Fruit fly (Drosophila melanogaster) whole organism, embryonic: ENCODE measurements around the gene Fbw5.

Experiments used
- Abd-B ChIP-seq: fragments of 200-800 bp; sonication (Bioruptor generic); optimal IDR thresholded peaks from 2 replicates; lab custom pipeline; 2018; ENCODE audit warnings: missing biosample characterization, mild to moderate bottlenecking, missing genetic modification characterization, moderate library complexity
- Blimp-1 ChIP-seq: fragments of 200-800 bp; sonication (Bioruptor generic); optimal IDR thresholded peaks from 3 replicates; lab custom pipeline; 2018; ENCODE audit warnings: missing biosample characterization, missing genetic modification characterization, mild to moderate bottlenecking, moderate library complexity, missing genetic modification reagents
- CG11093 ChIP-seq: fragments of 200-800 bp; sonication (Bioruptor generic); IDR thresholded peaks from 3 replicates; pipeline ENCODE4 v1.3.6; 2022; ENCODE audit warnings: missing biosample characterization, missing genetic modification characterization
- CG12942 ChIP-seq: fragments of 200-800 bp; sonication (Bioruptor generic); optimal IDR thresholded peaks from 3 replicates; lab custom pipeline; 2016; ENCODE audit warnings: missing biosample characterization, missing genetic modification characterization
- CG15601 ChIP-seq: fragments of 200-800 bp; sonication (Bioruptor generic); optimal IDR thresholded peaks from 3 replicates; lab custom pipeline; 2019; ENCODE audit warnings: missing biosample characterization, mild to moderate bottlenecking, missing genetic modification characterization, moderate library complexity
- CG1603 ChIP-seq: fragments of 200-800 bp; sonication (Bioruptor generic); optimal IDR thresholded peaks from 2 replicates; lab custom pipeline; 2019; ENCODE audit warnings: missing biosample characterization, mild to moderate bottlenecking, missing genetic modification characterization, moderate library complexity
- CG16779 ChIP-seq: fragments of 200-800 bp; sonication (Bioruptor generic); IDR thresholded peaks from 2 replicates; pipeline ENCODE4 v1.3.6; 2022; ENCODE audit warnings: missing biosample characterization, missing genetic modification characterization
- CG17359 ChIP-seq: fragments of 200-800 bp; sonication (Bioruptor generic); optimal IDR thresholded peaks from 3 replicates; lab custom pipeline; 2018; ENCODE audit warnings: missing biosample characterization, mild to moderate bottlenecking, missing genetic modification characterization, moderate library complexity
- CG17361 ChIP-seq: fragments of 200-800 bp; sonication (Bioruptor generic); IDR thresholded peaks from 3 replicates; pipeline ENCODE4 v1.3.6; 2022; ENCODE audit warnings: missing biosample characterization, missing genetic modification characterization
- CG17385 ChIP-seq: fragments of 200-800 bp; sonication (Bioruptor generic); optimal IDR thresholded peaks from 3 replicates; lab custom pipeline; 2018; ENCODE audit warnings: missing biosample characterization, mild to moderate bottlenecking, missing genetic modification characterization
- CG17829 ChIP-seq: fragments of 200-800 bp; optimal IDR thresholded peaks from 2 replicates; lab custom pipeline; 2019; ENCODE audit warnings: missing biosample characterization, mild to moderate bottlenecking, missing genetic modification characterization, moderate library complexity
- CG1792 ChIP-seq: fragments of 200-800 bp; sonication (Bioruptor generic); optimal IDR thresholded peaks from 2 replicates; lab custom pipeline; 2016; ENCODE audit warnings: missing biosample characterization, missing genetic modification characterization
- CG2712 ChIP-seq: fragments of 200-800 bp; optimal IDR thresholded peaks from 3 replicates; lab custom pipeline; 2019; ENCODE audit warnings: missing biosample characterization, mild to moderate bottlenecking, missing genetic modification characterization, moderate library complexity
- CG31441 ChIP-seq: fragments of 200-800 bp; sonication (Bioruptor generic); IDR thresholded peaks from 2 replicates; pipeline ENCODE4 v1.3.6; 2022; ENCODE audit warnings: missing biosample characterization, missing genetic modification characterization
- CG34224 ChIP-seq: fragments of 200-800 bp; sonication (Bioruptor generic); IDR thresholded peaks from 3 replicates; pipeline ENCODE4 v1.3.6; 2022; ENCODE audit warnings: missing biosample characterization, missing genetic modification characterization; ENCODE audit not compliant: partially characterized antibody
- CG6689 ChIP-seq: fragments of 200-800 bp; sonication (Bioruptor generic); IDR thresholded peaks from 2 replicates; pipeline ENCODE4 v1.3.6; 2022; ENCODE audit warnings: missing biosample characterization, missing genetic modification characterization
- CG6765 ChIP-seq: fragments of 200-800 bp; sonication (Bioruptor generic); optimal IDR thresholded peaks from 3 replicates; lab custom pipeline; 2017; ENCODE audit warnings: missing biosample characterization, mild to moderate bottlenecking, missing genetic modification characterization
- CG6813 ChIP-seq: fragments of 200-800 bp; sonication (Bioruptor generic); optimal IDR thresholded peaks from 2 replicates; lab custom pipeline; 2017; ENCODE audit warnings: missing biosample characterization, missing genetic modification characterization, mild to moderate bottlenecking, moderate library complexity, missing genetic modification reagents
- CG7928 ChIP-seq: fragments of 200-800 bp; sonication (Bioruptor generic); optimal IDR thresholded peaks from 2 replicates; lab custom pipeline; 2017; ENCODE audit warnings: missing biosample characterization, mild to moderate bottlenecking, missing genetic modification characterization
- CG8089 ChIP-seq: fragments of 200-800 bp; sonication (Bioruptor generic); optimal IDR thresholded peaks from 3 replicates; lab custom pipeline; 2016; ENCODE audit warnings: missing biosample characterization, missing genetic modification characterization
- CG8765 ChIP-seq: fragments of 200-800 bp; sonication (Bioruptor generic); IDR thresholded peaks from 2 replicates; pipeline ENCODE4 v1.3.6; 2022; ENCODE audit warnings: missing biosample characterization, missing genetic modification characterization
- CG8944 ChIP-seq: fragments of 200-800 bp; sonication (Bioruptor generic); optimal IDR thresholded peaks from 3 replicates; lab custom pipeline; 2016; ENCODE audit warnings: missing biosample characterization, missing genetic modification characterization
- CG9215 ChIP-seq: fragments of 200-800 bp; sonication (Bioruptor generic); IDR thresholded peaks from 2 replicates; pipeline ENCODE4 v1.3.6; 2022; ENCODE audit warnings: missing biosample characterization, missing genetic modification characterization
- CrebB ChIP-seq: fragments of 200-800 bp; sonication (Bioruptor generic); optimal IDR thresholded peaks from 3 replicates; lab custom pipeline; 2018; ENCODE audit warnings: missing biosample characterization, mild to moderate bottlenecking, missing genetic modification characterization
- HHEX ChIP-seq: fragments of 200-800 bp; sonication (Bioruptor generic); optimal IDR thresholded peaks from 3 replicates; lab custom pipeline; 2017; ENCODE audit warnings: missing biosample characterization, mild to moderate bottlenecking, missing genetic modification characterization, missing genetic modification reagents
- Hmr ChIP-seq: fragments of 200-800 bp; sonication (Bioruptor generic); optimal IDR thresholded peaks from 3 replicates; lab custom pipeline; 2017; ENCODE audit warnings: mild to moderate bottlenecking, missing biosample characterization, missing genetic modification reagents, missing genetic modification characterization
- Mes4 ChIP-seq: fragments of 200-800 bp; sonication (Bioruptor generic); optimal IDR thresholded peaks from 2 replicates; lab custom pipeline; 2016; ENCODE audit warnings: missing biosample characterization, missing genetic modification characterization
- NFAT ChIP-seq: fragments of 200-800 bp; sonication (Bioruptor generic); IDR thresholded peaks from 2 replicates; pipeline ENCODE4 v1.3.6; 2022; ENCODE audit warnings: missing biosample characterization, missing genetic modification characterization
- NfI ChIP-seq: fragments of 200-800 bp; sonication (Bioruptor generic); optimal IDR thresholded peaks from 3 replicates; lab custom pipeline; 2018; ENCODE audit warnings: missing biosample characterization, mild to moderate bottlenecking, missing genetic modification characterization, moderate library complexity
- Ssrp ChIP-seq: fragments of 200-800 bp; sonication (Bioruptor generic); optimal IDR thresholded peaks from 2 replicates; lab custom pipeline; 2018; ENCODE audit warnings: missing biosample characterization, mild to moderate bottlenecking, missing genetic modification characterization, moderate library complexity
- Taf1 ChIP-seq: fragments of 200-800 bp; sonication (Bioruptor generic); IDR thresholded peaks from 2 replicates; pipeline ENCODE4 v1.3.6; 2022; ENCODE audit warnings: missing biosample characterization, missing genetic modification characterization
- az2 ChIP-seq: fragments of 200-800 bp; sonication (Bioruptor generic); optimal IDR thresholded peaks from 3 replicates; lab custom pipeline; 2016; ENCODE audit warnings: missing biosample characterization, missing genetic modification characterization
- cas ChIP-seq: fragments of 200-800 bp; sonication (Bioruptor generic); IDR thresholded peaks from 2 replicates; pipeline ENCODE4 v1.3.6; 2022; ENCODE audit warnings: missing biosample characterization, missing genetic modification characterization
- corto ChIP-seq: fragments of 200-800 bp; sonication (Bioruptor generic); optimal IDR thresholded peaks from 2 replicates; lab custom pipeline; 2016; ENCODE audit warnings: missing biosample characterization, mild to moderate bottlenecking, missing genetic modification characterization, moderate library complexity
- dmrt99B ChIP-seq: fragments of 200-800 bp; sonication (Bioruptor generic); optimal IDR thresholded peaks from 2 replicates; lab custom pipeline; 2018; ENCODE audit warnings: missing biosample characterization, mild to moderate bottlenecking, missing genetic modification characterization, moderate library complexity
- gce ChIP-seq: fragments of 200-800 bp; sonication (Bioruptor generic); IDR thresholded peaks from 3 replicates; pipeline ENCODE4 v1.3.6; 2022; ENCODE audit warnings: missing biosample characterization, missing genetic modification characterization
- h ChIP-seq: fragments of >200 bp; optimal IDR thresholded peaks from 2 replicates; lab custom pipeline; 2017
- lab ChIP-seq: fragments of 200-800 bp; sonication (Bioruptor generic); optimal IDR thresholded peaks from 3 replicates; lab custom pipeline; 2017; ENCODE audit warnings: missing biosample characterization, missing genetic modification characterization, mild to moderate bottlenecking, moderate library complexity, missing genetic modification reagents
- mirr ChIP-seq: fragments of 200-800 bp; sonication (Bioruptor generic); optimal IDR thresholded peaks from 3 replicates; lab custom pipeline; 2018; ENCODE audit warnings: missing biosample characterization, mild to moderate bottlenecking, missing genetic modification characterization
- nmo ChIP-seq: fragments of 200-800 bp; sonication (Bioruptor generic); optimal IDR thresholded peaks from 2 replicates; lab custom pipeline; 2018; ENCODE audit warnings: missing biosample characterization, mild to moderate bottlenecking, missing genetic modification characterization, moderate library complexity
- nom ChIP-seq: fragments of 200-800 bp; sonication (Bioruptor generic); optimal IDR thresholded peaks from 2 replicates; lab custom pipeline; 2017; ENCODE audit warnings: missing biosample characterization, missing genetic modification characterization, mild to moderate bottlenecking, moderate library complexity, missing genetic modification reagents
- phol ChIP-seq: fragments of 200-800 bp; sonication (Bioruptor generic); optimal IDR thresholded peaks from 3 replicates; lab custom pipeline; 2018; ENCODE audit warnings: missing biosample characterization, mild to moderate bottlenecking, missing genetic modification characterization, moderate library complexity
- ro ChIP-seq: fragments of 200-800 bp; sonication (Bioruptor generic); IDR thresholded peaks from 2 replicates; pipeline ENCODE4 v1.3.6; 2022; ENCODE audit warnings: missing biosample characterization, missing genetic modification characterization
- seq ChIP-seq: fragments of 200-800 bp; sonication (Bioruptor generic); IDR thresholded peaks from 2 replicates; pipeline ENCODE4 v1.3.6; 2022; ENCODE audit warnings: missing biosample characterization, missing genetic modification characterization
- sima ChIP-seq: fragments of 200-800 bp; sonication (Bioruptor generic); optimal IDR thresholded peaks from 2 replicates; lab custom pipeline; 2016; ENCODE audit warnings: missing biosample characterization, missing genetic modification characterization
- sisA ChIP-seq: fragments of 200-800 bp; sonication (Bioruptor generic); IDR thresholded peaks from 2 replicates; pipeline ENCODE4 v1.3.6; 2022; ENCODE audit warnings: missing biosample characterization, missing genetic modification characterization
- sqz ChIP-seq: fragments of 200-800 bp; sonication (Bioruptor generic); optimal IDR thresholded peaks from 3 replicates; lab custom pipeline; 2018; ENCODE audit warnings: missing biosample characterization, mild to moderate bottlenecking, missing genetic modification characterization
- tgo ChIP-seq: fragments of 200-800 bp; sonication (Bioruptor generic); IDR thresholded peaks from 3 replicates; pipeline ENCODE4 v1.3.6; 2022; ENCODE audit warnings: missing biosample characterization, missing genetic modification characterization
- tll ChIP-seq, 2 experiments: fragments of 200-800 bp in 1 of 2; fragments of >200 bp in 1 of 2; sonication (Bioruptor generic) in 1 of 2; optimal IDR thresholded peaks; 2 replicates each; lab custom pipeline; 2017 to 2019; ENCODE audit warnings: missing biosample characterization in 2 of 2, missing genetic modification characterization in 2 of 2, mild to moderate bottlenecking in 1 of 2, moderate library complexity in 1 of 2
- vfl ChIP-seq: fragments of 200-800 bp; sonication (Bioruptor generic); optimal IDR thresholded peaks from 2 replicates; lab custom pipeline; 2016; ENCODE audit warnings: missing biosample characterization, missing genetic modification characterization
- zen ChIP-seq: fragments of 200-800 bp; sonication (Bioruptor generic); optimal IDR thresholded peaks from 3 replicates; lab custom pipeline; 2018; ENCODE audit warnings: missing biosample characterization, mild to moderate bottlenecking, missing genetic modification characterization, moderate library complexity

Gene Fbw5

dm6 chr2L:6022793-6023192 lies 43.0 kb downstream of the Fbw5 start (continued):
- TF ChIP-seq CrebB, result no peak
- TF ChIP-seq cas (GFP tag; lab: Robert Waterston, UW), result no peak
- TF ChIP-seq nom, result peak; percentile 64
- TF ChIP-seq sqz (GFP tag; lab: Kevin White, UChicago), result no peak
- no peak for TF ChIP-seq gce
- peak; percentile 17 for TF ChIP-seq CG15601 (tag; lab: Kevin White, UChicago)
- no peak for TF ChIP-seq Mes4
- TF ChIP-seq nmo (GFP tag; lab: Kevin White, UChicago), result peak; percentile 57
- no peak for TF ChIP-seq Abd-B
- no peak for TF ChIP-seq CG16779
- no peak for TF ChIP-seq vfl (GFP tag; lab: Kevin White, UChicago)
- TF ChIP-seq CG31441 (GFP tag; lab: Robert Waterston, UW), result peak; percentile 47; the same call in 1 of the 2 replicates
- no peak for TF ChIP-seq az2 (GFP tag; lab: Kevin White, UChicago)
- peak; percentile 58 for TF ChIP-seq phol (tag; lab: Kevin White, UChicago)
- no peak for TF ChIP-seq Taf1 (GFP tag; lab: Robert Waterston, UW)
- no peak for TF ChIP-seq corto (GFP tag; lab: Kevin White, UChicago)
- TF ChIP-seq CG17361 (GFP tag; lab: Robert Waterston, UW), result peak; percentile 61
- TF ChIP-seq CG17829 (tag; lab: Kevin White, UChicago), result peak; percentile 40
- TF ChIP-seq CG8944 (GFP tag; lab: Kevin White, UChicago), result no peak
- no peak for TF ChIP-seq CG11093 (GFP tag; lab: Robert Waterston, UW)
- no peak for TF ChIP-seq NfI (GFP tag; lab: Kevin White, UChicago)
- TF ChIP-seq CG1792 (GFP tag; lab: Kevin White, UChicago), result no peak
- TF ChIP-seq Blimp-1 (GFP tag; lab: Kevin White, UChicago), result peak; percentile 25
- no peak for TF ChIP-seq CG17385 (GFP tag; lab: Kevin White, UChicago)
- no peak for TF ChIP-seq CG12942 (GFP tag; lab: Kevin White, UChicago)
- TF ChIP-seq ro (GFP tag; lab: Robert Waterston, UW), result no peak
- TF ChIP-seq CG7928, result no peak
- TF ChIP-seq CG8765 (GFP tag; lab: Robert Waterston, UW), result no peak
- TF ChIP-seq seq, result no peak
- peak; percentile 16 for TF ChIP-seq zen (tag; lab: Kevin White, UChicago)
- no peak for TF ChIP-seq CG6813 (GFP tag; lab: Kevin White, UChicago)
- TF ChIP-seq Ssrp (tag; lab: Kevin White, UChicago), result peak; percentile 44
- TF ChIP-seq CG9215, result no peak
- TF ChIP-seq dmrt99B (tag; lab: Kevin White, UChicago), result peak; percentile 29
- no peak for TF ChIP-seq CG34224
- 0 out of 2 replicates have a peak, but pooled peaks have one; percentile 27 for TF ChIP-seq sisA (GFP tag; lab: Robert Waterston, UW)
- no peak for TF ChIP-seq HHEX
- TF ChIP-seq tll (GFP tag; optimal IDR thresholded peaks at IDR 0.05; lab: Kevin White, UChicago), result no peak
- TF ChIP-seq tgo (GFP tag; lab: Robert Waterston, UW), result no peak
- peak; percentile 4 for TF ChIP-seq lab
- no peak for TF ChIP-seq CG1603
- TF ChIP-seq Hmr (GFP tag; lab: Kevin White, UChicago), result no peak
- TF ChIP-seq CG2712 (tag; lab: Kevin White, UChicago), result peak; percentile 70
- TF ChIP-seq CG6765, result no peak
- no peak for TF ChIP-seq CG8089 (GFP tag; lab: Kevin White, UChicago)
- 0 out of 2 replicates have a peak, but pooled peaks have one; percentile 24 for TF ChIP-seq CG6689
- TF ChIP-seq CG17359 (tag; lab: Kevin White, UChicago), result peak; percentile 18
- TF ChIP-seq sima (GFP tag; lab: Kevin White, UChicago), result no peak
- no peak for TF ChIP-seq h (lab: Kevin White, UChicago)
- TF ChIP-seq mirr (GFP tag; lab: Kevin White, UChicago), result no peak
- TF ChIP-seq NFAT (GFP tag; lab: Robert Waterston, UW), result no peak
